Worm (Caenorhabditis elegans): Measurements from ENCODE around the gene C08B6.8.

The C08B6.8 gene

DNA sequence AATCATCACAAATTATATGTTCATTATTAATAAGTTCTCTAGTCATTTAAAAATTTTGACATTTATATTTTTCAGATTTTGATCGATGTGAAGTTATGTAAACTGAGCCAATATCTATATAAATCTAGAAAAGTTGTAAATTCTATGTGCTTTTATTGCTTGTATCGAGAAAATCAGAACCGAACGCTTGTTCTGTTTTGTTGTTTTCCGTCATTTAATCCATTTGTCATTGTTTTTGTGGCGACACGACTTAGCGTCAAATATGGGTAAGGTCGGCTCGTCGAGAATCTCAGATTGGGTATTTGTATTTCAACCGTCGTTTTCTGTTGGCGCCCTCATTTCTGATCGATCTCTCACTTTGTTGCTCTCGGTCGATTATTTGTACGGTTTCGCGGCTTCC, 20.1 kb upstream of the C08B6.8 start, which contains the start of gene cht-5:
TSS of gene cht-5 (plus strand) at position 301 of the 400 bp plus-strand sequence.
- TF ChIP-seq lin-11 (tag; optimal IDR thresholded peaks at IDR 0.05) (no peak), F13H6.1 (tag; optimal IDR thresholded peaks at IDR 0.05) (no peak), nfya-1 (tag; optimal IDR thresholded peaks at IDR 0.05) (no peak), nhr-11 (tag; optimal IDR thresholded peaks at IDR 0.05) (no peak), rnt-1 (tag; optimal IDR thresholded peaks at IDR 0.05) (no peak), K09A11.1 (tag; optimal IDR thresholded peaks at IDR 0.05; ENCODE audit: insufficient read depth) (no peak), dve-1 (tag; optimal IDR thresholded peaks at IDR 0.05) (no peak), ceh-2 (tag; optimal IDR thresholded peaks at IDR 0.05) (no peak), pha-4 (tag; optimal IDR thresholded peaks at IDR 0.05) (no peak), ceh-9 (tag; optimal IDR thresholded peaks at IDR 0.05) (no peak), ceh-19 (GFP tag; optimal IDR thresholded peaks at IDR 0.05) (no peak)

DNA sequence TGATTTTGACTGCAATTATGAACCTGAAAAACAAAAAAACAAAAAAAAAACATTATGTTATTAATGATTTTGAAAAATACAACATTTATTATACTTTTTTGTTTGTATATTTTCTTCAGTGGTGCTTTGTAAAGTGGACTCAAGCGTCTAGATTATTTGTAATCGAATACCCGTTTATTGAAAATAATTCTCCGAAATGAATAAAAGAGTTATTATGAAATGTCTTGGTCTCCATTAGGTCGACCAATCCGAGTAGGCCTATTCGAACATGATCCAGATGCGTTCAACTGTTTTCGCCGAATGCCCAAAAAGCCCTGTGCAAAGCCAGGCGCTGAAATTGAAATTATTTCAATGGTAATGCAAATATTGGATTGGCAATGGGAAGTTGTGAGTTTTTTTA, 17.0 kb upstream of the C08B6.8 start, which contains the start of gene C08B6.5:
TSS of gene C08B6.5 (plus strand) at position 301 of the 400 bp plus-strand sequence.
- TF ChIP-seq ceh-18 (tag; optimal IDR thresholded peaks at IDR 0.05), result no peak
- no peak for TF ChIP-seq ceh-6 (GFP tag; optimal IDR thresholded peaks at IDR 0.05)
- no peak for TF ChIP-seq ets-4 (tag; optimal IDR thresholded peaks at IDR 0.05)
- no peak for TF ChIP-seq hlh-30 (tag; optimal IDR thresholded peaks at IDR 0.05; ENCODE audit: insufficient read depth)
- no peak for TF ChIP-seq ceh-48 (tag; optimal IDR thresholded peaks at IDR 0.05)
- TF ChIP-seq eyg-1 (tag; optimal IDR thresholded peaks at IDR 0.05), result no peak
- no peak for TF ChIP-seq hlh-6 (tag; optimal IDR thresholded peaks at IDR 0.05)
- TF ChIP-seq ceh-45 (GFP tag; IDR thresholded peaks at IDR 0.05), result no peak
- TF ChIP-seq ceh-2 (tag; optimal IDR thresholded peaks at IDR 0.05), result no peak
- TF ChIP-seq ceh-9 (tag; optimal IDR thresholded peaks at IDR 0.05), result no peak
- TF ChIP-seq zip-5 (tag; optimal IDR thresholded peaks at IDR 0.05), result no peak
- no peak for TF ChIP-seq sox-4 (tag; optimal IDR thresholded peaks at IDR 0.05)
- TF ChIP-seq nfya-1 (tag; optimal IDR thresholded peaks at IDR 0.05), result no peak
- no peak for TF ChIP-seq C08G9.2 (tag; optimal IDR thresholded peaks at IDR 0.05)
- no peak for TF ChIP-seq sdc-2 (tag; optimal IDR thresholded peaks at IDR 0.05)
- TF ChIP-seq odd-2 (tag; optimal IDR thresholded peaks at IDR 0.05), result no peak
- no peak for TF ChIP-seq K02D7.2 (tag; optimal IDR thresholded peaks at IDR 0.05)
- TF ChIP-seq ceh-14 (tag; optimal IDR thresholded peaks at IDR 0.05), result no peak

DNA sequence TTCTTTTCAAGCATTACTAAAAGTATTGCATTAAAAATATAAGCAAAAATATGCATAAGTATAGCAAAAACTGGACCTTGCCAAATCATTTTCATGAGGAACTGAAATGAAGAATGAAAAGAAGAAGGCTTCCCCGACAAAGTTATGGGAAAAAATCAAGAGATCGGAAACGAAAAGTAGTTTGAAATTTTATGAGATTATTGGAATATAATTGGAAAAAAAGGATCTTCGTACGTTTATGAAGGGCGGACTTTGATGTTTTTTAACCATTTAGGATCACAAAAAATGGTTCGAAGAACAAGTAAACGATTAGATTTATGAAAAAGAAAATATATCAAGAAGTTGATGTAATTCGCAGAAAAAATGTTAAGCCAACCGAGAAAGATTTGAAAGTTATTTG, 13.5 kb upstream of the C08B6.8 start, which contains the start of gene srxa-18:
TSS of gene srxa-18 (minus strand) at position 100 of the 400 bp plus-strand sequence.
- no peak for TF ChIP-seq fkh-6 (tag; optimal IDR thresholded peaks at IDR 0.05)

- no peak for TF ChIP-seq nfya-1 (tag; optimal IDR thresholded peaks at IDR 0.05)
- no peak for TF ChIP-seq unc-55 (GFP tag; optimal IDR thresholded peaks at IDR 0.05)
- TF ChIP-seq ceh-2 (tag; optimal IDR thresholded peaks at IDR 0.05), result no peak
- no peak for TF ChIP-seq pha-4 (tag; optimal IDR thresholded peaks at IDR 0.05)
- TF ChIP-seq hlh-15 (tag; optimal IDR thresholded peaks at IDR 0.05), result no peak
- TF ChIP-seq gmeb-2 (tag; optimal IDR thresholded peaks at IDR 0.05), result no peak
- TF ChIP-seq ceh-45 (GFP tag; IDR thresholded peaks at IDR 0.05), result no peak
- no peak for TF ChIP-seq dve-1 (tag; optimal IDR thresholded peaks at IDR 0.05)
- TF ChIP-seq rnt-1 (tag; optimal IDR thresholded peaks at IDR 0.05), result no peak
- no peak for TF ChIP-seq ets-4 (tag; optimal IDR thresholded peaks at IDR 0.05)
- no peak for TF ChIP-seq C08G9.2 (tag; optimal IDR thresholded peaks at IDR 0.05)
- no peak for TF ChIP-seq Y22D7AL.16 (tag; optimal IDR thresholded peaks at IDR 0.05)
- no peak for TF ChIP-seq K02D7.2 (tag; optimal IDR thresholded peaks at IDR 0.05)
- no peak for TF ChIP-seq ceh-18 (tag; optimal IDR thresholded peaks at IDR 0.05)
- TF ChIP-seq ceh-6 (GFP tag; optimal IDR thresholded peaks at IDR 0.05), result no peak
- no peak for TF ChIP-seq sox-2 (GFP tag; IDR thresholded peaks at IDR 0.05)
- no peak for TF ChIP-seq pha-2 (tag; optimal IDR thresholded peaks at IDR 0.05)
- TF ChIP-seq pat-9 (tag; optimal IDR thresholded peaks at IDR 0.05), result no peak
Measured at ce11 chrV:10122670-10123069, 11.8 kb upstream of the C08B6.8 start, which contains the start of gene srxa-19. Gene srxa-19, minus strand, starts transcription at chrV:10122770.
